Worm (Caenorhabditis elegans) whole organism, dauer: ENCODE results near the gene his-35.

Experiments used
- unc-62 ChIP-seq: sonication (generic microtip); optimal IDR thresholded peaks from 2 replicates; lab custom pipeline; 2017; ENCODE audit warnings: missing biosample characterization, missing genetic modification reagents, missing genetic modification characterization

Gene his-35

DNA sequence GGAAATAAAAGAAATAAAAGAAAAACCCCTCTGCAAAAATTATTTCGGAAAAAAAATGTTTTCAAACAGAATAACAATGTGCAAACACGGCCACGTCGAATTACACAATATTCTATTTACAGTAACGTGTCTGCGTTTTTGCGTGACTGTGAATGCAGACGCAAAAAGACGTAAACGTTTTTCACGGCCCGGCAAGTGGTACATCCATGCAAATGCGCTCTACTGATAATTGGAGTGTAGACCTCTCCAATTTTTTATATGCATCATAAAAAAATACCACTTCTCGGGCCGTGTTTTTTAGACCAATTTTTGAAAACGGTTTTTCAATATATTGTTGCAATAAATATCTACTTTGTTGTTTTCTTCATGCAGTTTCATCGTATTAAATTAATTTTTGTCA, 4.4 kb upstream of the his-35 start, which contains the start of gene nstp-10:
Gene nstp-10, minus strand, starts transcription at position 378 of the 400 bp plus-strand sequence.
- TF ChIP-seq unc-62 (GFP tag; lab: Kevin White, UChicago) = no peak

DNA sequence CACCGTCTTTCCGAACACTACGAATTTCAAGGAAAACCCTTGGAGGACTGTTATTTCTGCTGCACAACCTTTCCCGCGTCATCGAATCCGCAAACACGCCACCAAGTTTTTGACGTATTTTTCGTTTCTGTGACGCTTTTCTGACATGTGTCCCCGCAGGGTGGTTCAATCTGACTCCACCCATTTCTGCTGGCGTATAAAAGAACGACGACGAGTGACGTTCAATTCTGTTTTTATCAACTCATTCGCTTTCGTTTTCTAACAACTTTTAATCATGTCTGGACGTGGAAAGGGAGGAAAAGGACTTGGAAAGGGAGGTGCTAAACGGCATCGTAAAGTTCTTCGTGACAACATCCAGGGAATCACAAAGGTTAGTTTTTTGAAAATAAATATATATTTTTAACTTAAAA, 1.8 kb upstream of the his-35 start, which contains the start of gene his-37:
Gene his-37, plus strand, starts transcription at position 246 of the 410 bp plus-strand sequence.
- TF ChIP-seq unc-62 (GFP tag; lab: Kevin White, UChicago) = no peak

DNA sequence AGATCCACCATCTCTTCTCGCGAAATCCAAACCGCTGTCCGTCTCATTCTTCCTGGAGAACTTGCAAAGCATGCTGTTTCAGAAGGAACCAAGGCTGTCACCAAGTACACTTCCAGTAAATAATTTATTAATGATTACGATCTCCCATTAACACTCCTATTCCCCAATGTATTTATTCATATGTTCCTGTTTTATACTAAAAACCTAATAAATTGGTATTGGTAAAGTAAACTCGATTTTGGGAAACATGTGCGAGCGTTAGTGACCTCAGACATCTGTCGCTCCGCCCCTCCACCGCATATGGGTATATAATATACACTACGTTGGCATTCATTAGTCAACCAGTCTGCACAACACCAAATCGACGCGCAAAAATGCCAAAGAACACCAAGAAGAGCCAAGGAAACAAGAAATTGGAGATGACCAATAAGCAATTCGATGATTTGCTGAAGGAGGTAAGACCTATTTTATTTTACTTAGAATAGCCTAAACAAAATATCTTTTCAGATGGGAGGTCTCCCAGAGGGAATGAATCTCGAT, 1.0 kb upstream of the his-35 start, which contains the start of gene C50F4.6:
Gene C50F4.6, plus strand, starts transcription at position 51 of the 540 bp plus-strand sequence.
- no peak for TF ChIP-seq unc-62 (GFP tag; lab: Kevin White, UChicago)

DNA sequence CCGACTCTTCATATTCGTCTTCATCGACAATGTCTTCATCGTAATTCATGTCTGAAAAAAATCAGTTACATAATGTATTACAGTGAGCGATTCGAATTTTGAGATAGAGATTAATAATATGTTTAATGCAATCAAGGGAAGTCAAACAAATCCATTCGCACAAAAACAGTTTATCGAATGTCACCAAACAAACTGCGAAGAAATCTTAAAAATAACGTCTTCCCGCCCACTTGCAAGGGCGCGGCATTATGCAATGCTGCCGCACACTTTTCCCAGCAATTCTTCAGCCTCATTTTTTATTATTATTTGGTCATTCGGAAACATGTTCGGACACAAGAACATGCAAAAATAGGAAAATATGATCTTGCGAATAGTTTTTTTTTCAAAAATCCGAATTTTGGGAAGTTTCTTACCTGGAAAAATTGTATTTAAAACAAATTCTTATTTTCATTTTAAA, 884 bp downstream of the his-35 start, which contains the start of gene mdf-1:
Gene mdf-1, minus strand, starts transcription at position 51 of the 457 bp plus-strand sequence.
- no peak for TF ChIP-seq unc-62 (GFP tag; lab: Kevin White, UChicago)

DNA sequence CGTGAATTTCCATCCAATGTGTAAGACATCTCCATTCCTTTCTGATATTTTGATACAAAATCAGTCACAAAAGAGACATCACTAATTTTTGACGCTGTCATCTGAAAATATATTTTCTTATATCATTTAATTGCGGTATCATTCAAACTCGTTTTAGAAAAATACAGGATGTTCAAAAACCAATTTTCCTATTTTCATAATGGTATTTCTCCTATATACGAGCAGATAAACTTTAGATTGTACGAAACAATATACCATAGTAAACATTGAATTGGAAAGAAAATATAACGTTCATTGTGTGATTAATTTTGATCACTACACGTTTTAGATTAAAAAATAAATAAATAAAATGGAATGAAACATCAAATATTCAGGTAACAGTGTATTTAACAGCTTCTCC, 3.6 kb downstream of the his-35 start, which contains the start of gene C50F4.16:
Gene C50F4.16, minus strand, starts transcription at position 101 of the 400 bp plus-strand sequence.
- TF ChIP-seq unc-62 (GFP tag; lab: Kevin White, UChicago) = no peak

DNA sequence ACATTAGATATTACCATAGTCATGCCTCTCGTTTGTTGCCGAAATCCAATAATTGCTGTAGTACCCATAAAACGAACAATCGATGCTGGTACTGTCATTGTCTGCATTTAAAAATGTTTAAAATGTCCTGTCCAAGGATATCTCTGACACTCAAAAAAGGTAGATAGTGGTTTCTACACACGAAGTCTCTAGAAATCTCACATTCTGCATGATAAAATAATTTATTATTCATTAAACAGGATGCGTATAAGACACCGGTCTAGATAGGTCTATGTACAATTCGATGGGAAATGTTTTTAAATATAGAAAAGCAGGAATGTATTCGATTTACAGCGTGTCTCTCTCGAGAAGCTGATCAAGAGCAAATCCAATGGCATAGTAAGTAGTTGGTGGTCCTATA, 5.5 kb downstream of the his-35 start, which contains the start of gene C50F4.12:
Gene C50F4.12, minus strand, starts transcription at position 101 of the 400 bp plus-strand sequence.
- TF ChIP-seq unc-62 (GFP tag; lab: Kevin White, UChicago) = no peak

DNA sequence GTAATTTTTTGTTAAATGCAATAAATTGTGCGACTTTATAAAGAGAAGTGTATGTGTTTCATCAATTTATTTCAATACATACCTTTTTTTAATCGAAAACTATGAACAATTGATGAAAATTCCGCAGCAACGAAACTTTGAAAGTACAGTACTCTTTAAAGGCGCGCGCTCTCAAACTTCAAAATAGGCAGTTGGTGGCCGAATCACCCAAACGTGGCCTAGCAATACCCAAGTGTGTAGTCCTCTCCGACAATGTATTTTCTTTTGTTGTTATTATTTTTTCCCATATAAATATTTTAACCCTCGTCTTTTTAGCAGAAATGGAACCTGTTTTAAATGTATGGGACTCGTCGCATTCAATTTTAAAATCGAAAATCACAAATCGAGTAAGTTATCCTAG, 8.6 kb downstream of the his-35 start, which contains the start of gene C50F4.4:
Gene C50F4.4, plus strand, starts transcription at position 267 of the 400 bp plus-strand sequence.
- TF ChIP-seq unc-62 (GFP tag; lab: Kevin White, UChicago) = no peak

DNA sequence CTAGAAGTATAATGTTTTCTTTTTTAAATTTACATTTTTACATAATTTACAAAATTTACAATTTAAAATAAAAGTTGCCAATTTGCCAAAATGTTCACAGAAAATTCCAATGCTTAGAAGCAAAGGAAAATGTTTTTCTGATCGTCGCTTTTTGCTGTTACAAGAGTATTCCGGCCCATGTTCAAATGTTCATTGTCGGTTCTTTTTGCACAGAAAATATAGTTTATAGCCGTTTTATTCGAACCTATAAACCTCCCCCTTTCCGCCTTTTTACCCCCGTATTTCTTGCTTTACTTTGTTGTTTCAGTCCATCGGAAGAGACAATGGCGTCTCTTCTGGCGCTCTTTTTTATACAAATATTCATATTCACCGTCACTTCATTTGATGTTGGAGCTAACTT, 10.5 kb downstream of the his-35 start, which contains the start of gene tag-329:
Gene tag-329, plus strand, starts transcription at position 301 of the 400 bp plus-strand sequence.
- TF ChIP-seq unc-62 (GFP tag; lab: Kevin White, UChicago) = no peak

DNA sequence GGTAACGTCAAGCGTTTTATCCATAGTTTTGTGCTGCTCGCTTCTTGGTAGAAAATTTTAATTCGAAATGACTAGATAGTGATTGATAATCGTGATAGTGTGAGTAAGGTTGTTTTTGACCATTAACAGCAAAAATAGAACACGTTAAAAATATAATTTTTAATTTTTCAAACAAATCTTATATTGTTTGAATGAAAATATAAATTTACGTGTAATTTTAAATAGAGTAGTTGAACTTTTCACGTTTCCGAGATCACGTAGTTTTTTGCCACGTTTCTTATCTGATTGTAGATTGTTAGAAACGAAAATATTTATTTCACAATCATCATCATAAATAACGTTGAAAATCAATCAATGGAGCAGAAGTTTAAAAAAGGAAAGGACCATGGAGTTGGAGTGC, 13.6 kb downstream of the his-35 start, which contains the start of the genes C50F4.10 and pfk-1.2:
Gene C50F4.10, minus strand, starts transcription at position 101 of the 400 bp plus-strand sequence.
Gene pfk-1.2, plus strand, starts transcription at position 325 of the 400 bp plus-strand sequence.
- no peak for TF ChIP-seq unc-62 (GFP tag; lab: Kevin White, UChicago)

DNA sequence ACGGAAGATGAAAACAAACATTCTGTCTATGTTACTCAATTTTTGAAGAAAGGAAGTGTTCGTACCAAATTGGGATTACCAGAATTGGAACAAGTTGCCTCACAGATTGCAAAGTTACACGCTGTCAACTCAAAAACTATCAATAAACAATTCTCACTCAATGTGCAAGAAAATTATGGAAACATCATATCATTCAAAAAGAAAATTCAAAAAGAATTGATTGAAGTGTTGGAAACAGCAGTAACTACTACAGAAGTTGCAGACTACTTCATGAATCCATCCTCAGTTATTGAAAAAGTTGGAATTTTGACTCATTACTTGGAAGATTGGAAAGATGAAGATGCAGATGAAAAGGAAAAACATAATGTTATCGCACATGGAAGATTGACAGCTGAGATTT, 17.1 kb downstream of the his-35 start:
- no peak for TF ChIP-seq unc-62 (GFP tag; lab: Kevin White, UChicago)

DNA sequence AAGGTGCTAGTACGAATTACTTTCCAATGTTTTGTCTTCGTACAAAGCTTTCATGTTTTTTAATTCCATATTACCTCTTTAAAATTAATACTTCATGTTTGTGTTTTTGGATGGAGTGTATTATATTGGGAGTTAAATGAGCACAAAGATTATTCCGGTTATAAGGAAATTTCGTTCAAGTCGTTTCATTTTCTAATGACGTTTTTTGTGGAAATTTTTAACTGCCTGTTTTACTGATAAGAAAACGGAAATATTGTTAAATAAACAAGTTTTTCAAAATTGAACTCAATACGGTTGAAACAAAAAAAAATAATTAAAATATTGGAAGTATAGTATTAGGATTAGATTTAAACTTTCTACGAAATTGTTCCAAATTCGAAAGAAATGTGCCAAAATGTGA, 17.8 kb downstream of the his-35 start:
- TF ChIP-seq unc-62 (GFP tag; lab: Kevin White, UChicago) = no peak

DNA sequence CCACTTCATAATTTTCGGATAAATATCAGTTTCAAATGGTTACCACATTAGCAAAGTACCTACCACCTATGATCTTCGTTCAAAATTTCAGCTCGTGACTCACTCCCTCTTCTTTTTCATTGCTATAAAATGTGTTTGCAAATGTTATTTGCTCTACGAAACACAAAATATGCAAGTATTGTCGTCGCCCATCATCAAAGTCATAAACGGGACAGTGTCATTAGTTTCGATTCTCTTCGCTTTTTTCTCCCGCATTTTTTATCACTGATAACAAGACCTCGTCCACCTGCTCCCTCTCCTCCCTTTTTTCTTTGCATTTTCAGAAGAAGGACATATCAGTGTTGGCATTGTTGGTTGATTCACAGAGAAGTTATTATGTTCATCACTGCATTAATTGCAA, 18.6 kb downstream of the his-35 start, which contains the start of gene C50F4.1:
Gene C50F4.1, plus strand, starts transcription at position 324 of the 400 bp plus-strand sequence.
- no peak for TF ChIP-seq unc-62 (GFP tag; lab: Kevin White, UChicago)

DNA sequence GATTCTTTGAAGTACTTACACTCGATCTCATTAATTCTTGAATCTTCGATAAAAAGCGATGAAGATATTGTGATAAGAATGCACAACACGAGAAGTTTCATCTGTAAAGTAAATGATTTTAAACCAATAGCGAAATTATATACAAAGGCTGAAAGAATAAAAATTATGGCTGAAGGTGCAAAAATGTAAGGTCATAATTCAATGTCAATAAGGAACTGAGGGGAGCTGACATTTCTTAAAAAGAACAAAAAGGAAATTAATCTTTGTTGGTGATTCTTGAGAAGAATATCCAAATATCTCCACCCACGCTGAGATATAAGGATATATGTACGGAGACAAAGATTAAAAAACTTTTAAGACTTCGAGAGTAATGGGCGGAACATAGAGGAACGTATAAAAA, 21.0 kb downstream of the his-35 start, which contains the start of gene C50F4.9:
Gene C50F4.9, minus strand, starts transcription at position 101 of the 400 bp plus-strand sequence.
- no peak for TF ChIP-seq unc-62 (GFP tag; lab: Kevin White, UChicago)

DNA sequence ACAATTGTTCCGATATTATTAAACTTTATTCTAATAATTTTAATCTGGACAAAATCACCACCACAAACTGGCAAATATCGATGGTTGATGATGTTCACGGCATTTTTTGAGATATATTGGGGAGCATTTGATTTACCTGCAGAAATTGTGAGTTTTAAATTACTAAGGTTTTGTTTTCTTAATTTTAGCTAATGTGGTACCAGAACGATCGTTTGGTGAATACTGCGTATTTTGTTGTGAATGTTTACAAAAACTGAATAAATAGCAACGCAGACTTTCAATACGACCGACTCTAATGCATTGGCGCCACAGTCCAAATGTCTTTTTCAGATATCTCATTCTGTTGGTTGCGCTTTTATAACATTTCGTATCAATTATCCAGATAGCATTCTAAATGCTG, 23.4 kb downstream of the his-35 start:
- no peak for TF ChIP-seq unc-62 (GFP tag; lab: Kevin White, UChicago)

DNA sequence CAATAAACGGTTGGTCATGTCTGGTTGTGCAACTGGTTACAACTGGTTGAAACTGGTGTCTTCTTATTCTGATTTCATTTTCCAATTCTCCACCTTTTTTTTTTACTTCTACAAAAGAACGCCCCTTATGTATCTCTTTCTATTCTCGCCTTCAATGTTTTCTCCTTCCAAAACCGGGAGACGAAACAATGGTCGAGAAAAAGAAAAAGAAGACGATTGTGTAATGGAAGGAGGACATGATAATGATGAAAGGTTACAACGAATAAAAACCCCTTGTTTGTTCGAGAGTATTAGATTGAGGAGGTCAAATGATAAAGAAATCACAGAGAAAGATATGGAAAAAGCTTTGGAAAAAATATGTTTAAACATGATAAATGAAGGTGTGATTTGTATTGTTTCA, 26.3 kb downstream of the his-35 start, which contains the start of gene C50F4.8:
Gene C50F4.8, minus strand, starts transcription at position 28 of the 400 bp plus-strand sequence.
- TF ChIP-seq unc-62 (GFP tag; lab: Kevin White, UChicago) = no peak

DNA sequence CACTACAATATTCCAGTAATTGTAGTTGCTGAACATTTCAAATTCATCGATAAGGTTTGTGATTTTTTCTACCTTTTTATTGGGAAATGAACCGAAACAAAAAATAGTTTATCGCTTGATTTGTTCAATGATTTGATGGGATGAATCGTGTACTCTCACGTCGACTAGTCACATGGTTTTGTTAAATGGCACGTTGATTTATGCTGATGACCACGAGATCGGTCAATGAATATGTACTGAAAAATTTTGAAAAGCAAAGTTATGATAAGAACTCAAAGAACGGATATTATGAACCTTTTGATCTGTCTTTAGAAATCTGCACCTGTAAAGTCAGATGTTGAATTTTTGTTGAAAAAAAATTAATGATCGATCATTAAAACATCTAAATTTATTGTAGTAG, 28.8 kb downstream of the his-35 start:
- no peak for TF ChIP-seq unc-62 (GFP tag; lab: Kevin White, UChicago)
